Worm (Caenorhabditis elegans) whole organism, late embryonic: ENCODE results near the gene F39F10.2.

Experiments used
- F13H6.1 ChIP-seq: sonication (generic microtip); optimal IDR thresholded peaks from 2 replicates; lab custom pipeline; 2016; ENCODE audit warnings: missing genetic modification characterization, missing compliant biosample characterization
- ama-1 ChIP-seq: fragments of 150-350 bp; optimal IDR thresholded peaks from 2 replicates; lab custom pipeline; 2014
- ceh-22 ChIP-seq: sonication (generic microtip); optimal IDR thresholded peaks from 2 replicates; lab custom pipeline; 2017; ENCODE audit warnings: missing biosample characterization, missing genetic modification characterization
- dmd-4 ChIP-seq: sonication (generic microtip); optimal IDR thresholded peaks from 2 replicates; lab custom pipeline; 2016; ENCODE audit warnings: borderline replicate concordance, missing genetic modification characterization, missing compliant biosample characterization
- elt-2 ChIP-seq: sonication (generic microtip); optimal IDR thresholded peaks from 2 replicates; lab custom pipeline; 2016; ENCODE audit warnings: missing genetic modification reagents, missing genetic modification characterization, missing compliant biosample characterization
- ets-4 ChIP-seq: sonication (generic microtip); optimal IDR thresholded peaks from 2 replicates; lab custom pipeline; 2016; ENCODE audit warnings: missing genetic modification characterization, missing compliant biosample characterization
- fkh-6 ChIP-seq: sonication (generic microtip); optimal IDR thresholded peaks from 2 replicates; lab custom pipeline; 2016; ENCODE audit warnings: missing genetic modification characterization, missing compliant biosample characterization
- hlh-30 ChIP-seq: sonication (generic microtip); optimal IDR thresholded peaks from 2 replicates; lab custom pipeline; 2017; ENCODE audit warnings: antibody characterized with exemption, missing genetic modification characterization, missing compliant biosample characterization; ENCODE audit not compliant: insufficient read depth
- madf-2 ChIP-seq: sonication (generic microtip); optimal IDR thresholded peaks from 2 replicates; lab custom pipeline; 2017; ENCODE audit warnings: missing genetic modification characterization, missing compliant biosample characterization
- nhr-11 ChIP-seq: fragments of 150-350 bp; optimal IDR thresholded peaks from 2 replicates; lab custom pipeline; 2014; ENCODE audit warnings: missing biosample characterization, missing genetic modification characterization
- pha-4 ChIP-seq: fragments of 150-350 bp; optimal IDR thresholded peaks from 2 replicates; lab custom pipeline; 2018; ENCODE audit warnings: missing biosample characterization, missing genetic modification reagents, missing genetic modification characterization
- pqm-1 ChIP-seq: sonication (generic microtip); optimal IDR thresholded peaks from 2 replicates; lab custom pipeline; 2016; ENCODE audit warnings: missing genetic modification characterization, missing compliant biosample characterization
- pros-1 ChIP-seq: fragments of 150-350 bp; optimal IDR thresholded peaks from 2 replicates; lab custom pipeline; 2014; ENCODE audit warnings: missing biosample characterization, missing genetic modification reagents, missing genetic modification characterization
- sox-2 ChIP-seq: fragments of 200-800 bp; sonication (Bioruptor generic); IDR thresholded peaks from 2 replicates; pipeline ENCODE4 v1.3.6; 2022; ENCODE audit warnings: missing genetic modification reagents, missing genetic modification characterization, missing compliant biosample characterization

- TF ChIP-seq pros-1 (no peak), pqm-1 (no peak), sox-2 (GFP tag; lab: Robert Waterston, UW) (no peak), dmd-4 (tag; lab: Kevin White, UChicago) (no peak), ceh-22 (tag; lab: Kevin White, UChicago) (no peak), madf-2 (no peak), ets-4 (tag; lab: Kevin White, UChicago) (no peak), ama-1 (lab: Kevin White, UChicago) (peak; percentile 80), elt-2 (tag; lab: Kevin White, UChicago) (no peak), pha-4 (tag; lab: Kevin White, UChicago) (no peak), fkh-6 (tag; lab: Kevin White, UChicago) (no peak), F13H6.1 (no peak), hlh-30 (tag; lab: Kevin White, UChicago) (no peak), nhr-11 (tag; lab: Kevin White, UChicago) (no peak)
Measured at ce11 chrX:16930663-16931097, 36.0 kb downstream of the F39F10.2 start.
